Worm (Caenorhabditis elegans) whole organism, young adult: ENCODE measurements around the gene srd-34.

ENCODE experiments used
- B0019.2 ChIP-seq: fragments of 200-800 bp; sonication (Bioruptor generic); conservative IDR thresholded peaks from 2 replicates; pipeline ENCODE4 v1.3.6; 2022; ENCODE audit warnings: missing genetic modification reagents, missing genetic modification characterization, missing compliant biosample characterization
- F33H1.4 ChIP-seq: fragments of 200-800 bp; sonication (Bioruptor generic); IDR thresholded peaks from 2 replicates; pipeline ENCODE4 v1.3.6; 2022; ENCODE audit warnings: missing genetic modification reagents, missing genetic modification characterization, missing compliant biosample characterization
- F52B5.7 ChIP-seq: sonication (generic microtip); optimal IDR thresholded peaks from 2 replicates; lab custom pipeline; 2016; ENCODE audit warnings: mild to moderate bottlenecking, missing genetic modification characterization, missing compliant biosample characterization
- F57C9.4 ChIP-seq: sonication (generic microtip); optimal IDR thresholded peaks from 2 replicates; lab custom pipeline; 2017; ENCODE audit warnings: mild to moderate bottlenecking, missing genetic modification characterization, missing compliant biosample characterization
- T07F8.4 ChIP-seq: sonication (generic microtip); optimal IDR thresholded peaks from 2 replicates; lab custom pipeline; 2016; ENCODE audit warnings: mild to moderate bottlenecking, missing genetic modification characterization, moderate library complexity, missing compliant biosample characterization
- Y53G8AR.9 ChIP-seq: fragments of 200-800 bp; sonication (Bioruptor generic); conservative IDR thresholded peaks from 2 replicates; pipeline ENCODE4 v1.3.6; 2022; ENCODE audit warnings: missing genetic modification reagents, missing genetic modification characterization, missing compliant biosample characterization
- Y56A3A.18 ChIP-seq: fragments of 200-800 bp; sonication (Bioruptor generic); IDR thresholded peaks from 2 replicates; pipeline ENCODE4 v1.3.6; 2022; ENCODE audit warnings: missing genetic modification reagents, missing genetic modification characterization, missing compliant biosample characterization
- Y79H2A.3 ChIP-seq: fragments of 200-800 bp; sonication (Bioruptor generic); conservative IDR thresholded peaks from 2 replicates; pipeline ENCODE4 v1.3.6; 2022; ENCODE audit warnings: missing genetic modification reagents, missing genetic modification characterization, missing compliant biosample characterization
- Y95B8A.8 ChIP-seq: fragments of 200-800 bp; sonication (Bioruptor generic); IDR thresholded peaks from 2 replicates; pipeline ENCODE4 v1.3.6; 2022; ENCODE audit warnings: missing genetic modification reagents, missing genetic modification characterization, missing compliant biosample characterization
- ZK185.1 ChIP-seq: sonication (generic microtip); optimal IDR thresholded peaks from 2 replicates; lab custom pipeline; 2016; ENCODE audit warnings: mild to moderate bottlenecking, missing genetic modification characterization, missing compliant biosample characterization; ENCODE audit not compliant: poor library complexity, severe bottlenecking
- akir-1 ChIP-seq: fragments of 200-800 bp; sonication (Bioruptor generic); optimal IDR thresholded peaks from 2 replicates; lab custom pipeline; 2018; ENCODE audit warnings: mild to moderate bottlenecking, missing genetic modification characterization, moderate library complexity, missing compliant biosample characterization
- ama-1 ChIP-seq, 3 experiments: fragments of 150-350 bp in 1 of 3; sonication (generic microtip) in 2 of 3; optimal IDR thresholded peaks; 2 replicates each; lab custom pipeline; 2014 to 2018; ENCODE audit warnings: missing biosample characterization in 2 of 3, missing genetic modification characterization in 2 of 3, missing genetic modification reagents in 2 of 3
- aptf-2 ChIP-seq: fragments of 200-800 bp; sonication (Bioruptor generic); conservative IDR thresholded peaks from 2 replicates; pipeline ENCODE4 v1.3.6; 2022; ENCODE audit warnings: missing genetic modification reagents, missing genetic modification characterization, missing compliant biosample characterization
- athp-1 ChIP-seq: sonication (generic microtip); optimal IDR thresholded peaks from 2 replicates; lab custom pipeline; 2017; ENCODE audit warnings: mild to moderate bottlenecking, missing genetic modification characterization, missing compliant biosample characterization
- attf-6 ChIP-seq: fragments of 200-800 bp; sonication (Bioruptor generic); IDR thresholded peaks from 2 replicates; pipeline ENCODE4 v1.3.6; 2022; ENCODE audit warnings: missing genetic modification reagents, missing genetic modification characterization, missing compliant biosample characterization
- bed-1 ChIP-seq: fragments of 200-800 bp; sonication (Bioruptor generic); IDR thresholded peaks from 2 replicates; pipeline ENCODE4 v1.3.6; 2022; ENCODE audit warnings: missing genetic modification reagents, missing genetic modification characterization, missing compliant biosample characterization
- ccch-3 ChIP-seq: fragments of 200-800 bp; sonication (Bioruptor generic); optimal IDR thresholded peaks from 2 replicates; lab custom pipeline; 2018; ENCODE audit warnings: mild to moderate bottlenecking, missing genetic modification characterization, missing compliant biosample characterization
- cebp-2 ChIP-seq: fragments of 200-800 bp; sonication (Bioruptor generic); IDR thresholded peaks from 2 replicates; pipeline ENCODE4 v1.3.6; 2022; ENCODE audit warnings: missing genetic modification characterization, missing compliant biosample characterization
- ceh-27 ChIP-seq: fragments of 200-800 bp; sonication (Bioruptor generic); optimal IDR thresholded peaks from 2 replicates; lab custom pipeline; 2018; ENCODE audit warnings: mild to moderate bottlenecking, missing genetic modification characterization, moderate library complexity, missing compliant biosample characterization
- ceh-40 ChIP-seq: fragments of 200-800 bp; sonication (Bioruptor generic); IDR thresholded peaks from 2 replicates; pipeline ENCODE4 v1.3.6; 2022; ENCODE audit warnings: missing genetic modification characterization, missing compliant biosample characterization
- die-1 ChIP-seq: sonication (generic microtip); optimal IDR thresholded peaks from 2 replicates; lab custom pipeline; 2016; ENCODE audit warnings: missing genotype, mild to moderate bottlenecking, missing genetic modification characterization, missing compliant biosample characterization
- egrh-3 ChIP-seq: fragments of 200-800 bp; sonication (Bioruptor generic); IDR thresholded peaks from 2 replicates; pipeline ENCODE4 v1.3.6; 2022; ENCODE audit warnings: missing genetic modification reagents, missing genetic modification characterization, missing compliant biosample characterization
- hrde-1 ChIP-seq: sonication (generic microtip); optimal IDR thresholded peaks from 2 replicates; lab custom pipeline; 2016; ENCODE audit warnings: missing genetic modification characterization, mild to moderate bottlenecking, missing compliant biosample characterization, moderate library complexity, missing genotype, missing genetic modification reagents, borderline replicate concordance
- let-607 ChIP-seq, 2 experiments: fragments of 200-800 bp in 1 of 2; sonication (Bioruptor generic) in 1 of 2; sonication (generic microtip) in 1 of 2; optimal IDR thresholded peaks; 2 replicates each; lab custom pipeline; 2016 to 2018; ENCODE audit warnings: mild to moderate bottlenecking in 2 of 2, missing compliant biosample characterization in 2 of 2, missing genetic modification characterization in 2 of 2, moderate library complexity in 2 of 2, missing genotype in 1 of 2
- mcd-1 ChIP-seq: fragments of 200-800 bp; sonication (Bioruptor generic); IDR thresholded peaks from 2 replicates; pipeline ENCODE4 v1.3.6; 2022; ENCODE audit warnings: missing genetic modification reagents, missing genetic modification characterization, missing compliant biosample characterization
- mes-4 ChIP-seq: sonication (generic microtip); optimal IDR thresholded peaks from 2 replicates; lab custom pipeline; 2016; ENCODE audit warnings: missing genotype, missing genetic modification characterization, missing compliant biosample characterization
- mxl-1 ChIP-seq: sonication (generic microtip); optimal IDR thresholded peaks from 2 replicates; lab custom pipeline; 2016; ENCODE audit warnings: missing genetic modification characterization, missing compliant biosample characterization
- nfyb-1 ChIP-seq: fragments of 200-800 bp; sonication (Bioruptor generic); IDR thresholded peaks from 2 replicates; pipeline ENCODE4 v1.3.6; 2022; ENCODE audit warnings: missing genetic modification reagents, missing genetic modification characterization, missing compliant biosample characterization
- nhr-27 ChIP-seq: fragments of 200-800 bp; sonication (Bioruptor generic); optimal IDR thresholded peaks from 2 replicates; lab custom pipeline; 2018; ENCODE audit warnings: mild to moderate bottlenecking, missing genetic modification characterization, moderate library complexity, missing compliant biosample characterization
- pbrm-1 ChIP-seq: fragments of 200-800 bp; sonication (Bioruptor generic); IDR thresholded peaks from 2 replicates; pipeline ENCODE4 v1.3.6; 2022; ENCODE audit warnings: missing genetic modification reagents, missing genetic modification characterization, missing compliant biosample characterization
- pha-4 ChIP-seq: fragments of 150-350 bp; sonication (generic microtip); optimal IDR thresholded peaks from 2 replicates; lab custom pipeline; 2014; ENCODE audit warnings: missing biosample characterization, missing genetic modification reagents, missing genetic modification characterization
- rcor-1 ChIP-seq: fragments of 200-800 bp; sonication (Bioruptor generic); IDR thresholded peaks from 2 replicates; pipeline ENCODE4 v1.3.6; 2022; ENCODE audit warnings: missing genetic modification reagents, missing genetic modification characterization, missing compliant biosample characterization
- rec-8 ChIP-seq, 2 experiments: sonication (generic microtip); optimal IDR thresholded peaks; 2 replicates each; lab custom pipeline; 2016; ENCODE audit warnings: mild to moderate bottlenecking in 2 of 2, missing genetic modification characterization in 2 of 2, missing genetic modification reagents in 2 of 2, missing genotype in 2 of 2, missing biosample characterization in 1 of 2, missing compliant biosample characterization in 1 of 2, moderate library complexity in 1 of 2
- repo-1 ChIP-seq: sonication (generic microtip); optimal IDR thresholded peaks from 2 replicates; lab custom pipeline; 2017; ENCODE audit warnings: mild to moderate bottlenecking, missing genetic modification characterization, missing compliant biosample characterization
- rpc-1 ChIP-seq, 2 experiments: fragments of 150-350 bp in 1 of 2; sonication (generic microtip) in 1 of 2; optimal IDR thresholded peaks; 2 replicates each; lab custom pipeline; 2014 to 2018; ENCODE audit warnings: missing biosample characterization in 1 of 2, missing genetic modification characterization in 1 of 2, missing genetic modification reagents in 1 of 2, missing genotype in 1 of 2
- sdz-38 ChIP-seq: sonication (generic microtip); optimal IDR thresholded peaks from 2 replicates; lab custom pipeline; 2016; ENCODE audit warnings: missing genotype, missing genetic modification characterization, missing compliant biosample characterization
- sea-2 ChIP-seq: fragments of 200-800 bp; sonication (Bioruptor generic); IDR thresholded peaks from 2 replicates; pipeline ENCODE4 v1.3.6; 2022; ENCODE audit warnings: missing genetic modification characterization, missing compliant biosample characterization
- snpc-4 ChIP-seq, 5 experiments: fragments of 150-350 bp in 1 of 5; sonication (generic microtip) in 4 of 5; optimal IDR thresholded peaks; 2 replicates each; lab custom pipeline; 2014 to 2018; ENCODE audit warnings: missing genetic modification characterization in 5 of 5, missing biosample characterization in 3 of 5, antibody characterized with exemption in 2 of 5, mild to moderate bottlenecking in 2 of 5, missing compliant biosample characterization in 2 of 5, missing genotype in 2 of 5, moderate library complexity in 2 of 5, missing genetic modification reagents in 1 of 5
- somi-1 ChIP-seq: fragments of 200-800 bp; sonication (Bioruptor generic); optimal IDR thresholded peaks from 2 replicates; lab custom pipeline; 2018; ENCODE audit warnings: mild to moderate bottlenecking, missing genetic modification characterization, missing compliant biosample characterization
- sptf-2 ChIP-seq: fragments of 200-800 bp; sonication (Bioruptor generic); optimal IDR thresholded peaks from 2 replicates; lab custom pipeline; 2018; ENCODE audit warnings: mild to moderate bottlenecking, missing genetic modification characterization, missing compliant biosample characterization
- tbp1 ChIP-seq: fragments of 200-800 bp; sonication (Bioruptor generic); optimal IDR thresholded peaks from 2 replicates; lab custom pipeline; 2018; ENCODE audit warnings: mild to moderate bottlenecking, missing genetic modification characterization, missing compliant biosample characterization
- tlf-1 ChIP-seq: fragments of 200-800 bp; sonication (Bioruptor generic); optimal IDR thresholded peaks from 2 replicates; lab custom pipeline; 2018; ENCODE audit warnings: mild to moderate bottlenecking, missing genetic modification characterization, missing compliant biosample characterization
- unc-130 ChIP-seq: sonication (generic microtip); optimal IDR thresholded peaks from 2 replicates; lab custom pipeline; 2016; ENCODE audit warnings: missing genetic modification reagents, missing genetic modification characterization, missing compliant biosample characterization
- xnd-1 ChIP-seq: sonication (generic microtip); optimal IDR thresholded peaks from 2 replicates; lab custom pipeline; 2016; ENCODE audit warnings: missing genotype, missing genetic modification reagents, missing genetic modification characterization, missing compliant biosample characterization
- zfh-2 ChIP-seq: fragments of 200-800 bp; sonication (Bioruptor generic); conservative IDR thresholded peaks from 2 replicates; pipeline ENCODE4 v1.3.6; 2022; ENCODE audit warnings: missing genetic modification reagents, missing genetic modification characterization, missing compliant biosample characterization
- ztf-26 ChIP-seq: sonication (generic microtip); optimal IDR thresholded peaks from 2 replicates; lab custom pipeline; 2017; ENCODE audit warnings: missing genetic modification characterization, missing compliant biosample characterization
- ztf-3 ChIP-seq: fragments of 200-800 bp; sonication (Bioruptor generic); optimal IDR thresholded peaks from 2 replicates; lab custom pipeline; 2018; ENCODE audit warnings: mild to moderate bottlenecking, missing genetic modification characterization, missing compliant biosample characterization

The srd-34 gene

DNA sequence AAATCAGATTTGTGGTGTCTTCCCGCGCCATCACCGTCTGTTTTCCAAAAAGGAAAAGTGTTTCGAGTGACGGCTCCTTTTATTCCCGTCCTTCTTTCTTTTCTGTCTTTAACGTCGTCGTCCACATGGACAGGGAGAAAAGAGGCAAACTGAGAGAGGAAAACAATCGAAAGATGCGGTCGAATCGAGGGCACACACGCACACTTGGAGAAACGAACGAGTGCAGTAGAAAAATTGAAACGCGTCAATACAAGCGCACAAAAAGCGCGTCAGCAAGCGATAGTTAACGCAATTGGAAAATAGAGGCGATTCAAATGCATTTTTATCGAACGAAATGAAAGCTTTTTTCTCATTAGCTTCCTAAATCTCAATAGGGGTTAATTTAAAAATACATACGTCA lies 12.1 kb downstream of the srd-34 start (continued):
- peak; percentile 55 for TF ChIP-seq tlf-1
- peak; percentile 82 for TF ChIP-seq mcd-1
- no peak for TF ChIP-seq F52B5.7
- TF ChIP-seq nfyb-1, result peak; percentile 82
- peak; percentile 90 for TF ChIP-seq zfh-2 (GFP tag; lab: Robert Waterston, UW)
- no peak for TF ChIP-seq bed-1 (GFP tag; lab: Robert Waterston, UW)
- no peak for TF ChIP-seq unc-130
- TF ChIP-seq hrde-1 (tag; lab: Kevin White, UChicago), result no peak
- TF ChIP-seq Y56A3A.18 (GFP tag; lab: Robert Waterston, UW), result no peak
- no peak for TF ChIP-seq nhr-27 (tag; lab: Kevin White, UChicago)
- TF ChIP-seq ztf-3, result no peak
- peak; percentile 52 to 74 for TF ChIP-seq let-607 (tag; optimal IDR thresholded peaks at IDR 0.05; lab: Kevin White, UChicago)
- TF ChIP-seq xnd-1 (tag; lab: Kevin White, UChicago), result no peak
- peak; percentile 23 for TF ChIP-seq athp-1 (tag; lab: Kevin White, UChicago)
- TF ChIP-seq ceh-27 (GFP tag; lab: Kevin White, UChicago), result peak; percentile 88
- TF ChIP-seq mes-4, result no peak
- TF ChIP-seq Y53G8AR.9 (GFP tag; lab: Robert Waterston, UW), result peak; percentile 81
- no peak for TF ChIP-seq rec-8 (tag; optimal IDR thresholded peaks at IDR 0.05; lab: Kevin White, UChicago)
- peak; percentile 49 for TF ChIP-seq ztf-26 (tag; lab: Kevin White, UChicago)
- TF ChIP-seq ceh-40 (GFP tag; lab: Robert Waterston, UW), result no peak
- no peak for TF ChIP-seq sptf-2 (GFP tag; lab: Kevin White, UChicago)
- no peak for TF ChIP-seq sdz-38
- TF ChIP-seq mxl-1 (tag; lab: Kevin White, UChicago), result no peak
- no peak for TF ChIP-seq attf-6 (GFP tag; lab: Robert Waterston, UW)
- TF ChIP-seq repo-1, result peak; percentile 64
- TF ChIP-seq die-1 (tag; lab: Kevin White, UChicago), result no peak
- TF ChIP-seq B0019.2 (GFP tag; lab: Robert Waterston, UW), result no peak
- no peak for TF ChIP-seq cebp-2 (GFP tag; lab: Robert Waterston, UW)
- TF ChIP-seq egrh-3 (GFP tag; lab: Robert Waterston, UW), result no peak
- no peak for TF ChIP-seq F57C9.4 (tag; lab: Kevin White, UChicago)
- no peak for TF ChIP-seq Y95B8A.8 (GFP tag; lab: Robert Waterston, UW)
- TF ChIP-seq aptf-2 (GFP tag; lab: Robert Waterston, UW), result no peak
- TF ChIP-seq T07F8.4, result no peak
- TF ChIP-seq ama-1 (optimal IDR thresholded peaks at IDR 0.05; lab: Kevin White, UChicago), result no peak
- TF ChIP-seq ama-1 (GFP tag; optimal IDR thresholded peaks at IDR 0.05; lab: Kevin White, UChicago), result no peak
- no peak for TF ChIP-seq pha-4 (tag; lab: Kevin White, UChicago)
- 0 out of 2 replicates have a peak, but pooled peaks have one; percentile 40 for TF ChIP-seq F33H1.4 (GFP tag; lab: Robert Waterston, UW)
- TF ChIP-seq pbrm-1 (GFP tag; lab: Robert Waterston, UW), result peak; percentile 88
- no peak for TF ChIP-seq Y79H2A.3 (GFP tag; lab: Robert Waterston, UW)
- TF ChIP-seq ZK185.1 (tag; lab: Kevin White, UChicago), result peak; percentile 88
- TF ChIP-seq somi-1 (GFP tag; lab: Kevin White, UChicago), result peak; percentile 78
- TF ChIP-seq tbp1, result peak; percentile 54
- peak; percentile 50; the same call in 1 of the 2 replicates for TF ChIP-seq rcor-1 (GFP tag; lab: Robert Waterston, UW)
- no peak for TF ChIP-seq rpc-1 (optimal IDR thresholded peaks at IDR 0.05; lab: Kevin White, UChicago)
- TF ChIP-seq rpc-1 (tag; optimal IDR thresholded peaks at IDR 0.05; lab: Kevin White, UChicago), result no peak
- no peak for TF ChIP-seq snpc-4 (GFP tag; optimal IDR thresholded peaks at IDR 0.05; lab: Kevin White, UChicago)
- peak in 2 of 4 experiments; percentile 63 to 77 for TF ChIP-seq snpc-4 (tag; optimal IDR thresholded peaks at IDR 0.05; lab: Kevin White, UChicago)
- TF ChIP-seq akir-1 (GFP tag; lab: Kevin White, UChicago), result no peak
- no peak for TF ChIP-seq ccch-3
- TF ChIP-seq sea-2 (GFP tag; lab: Robert Waterston, UW), result no peak
